Fruit fly (Drosophila melanogaster): ENCODE measurements around the gene CG13293.

- TF ChIP-seq Hr78 (GFP tag; optimal IDR thresholded peaks at IDR 0.05), result no peak
- no peak for TF ChIP-seq ey (GFP tag; optimal IDR thresholded peaks at IDR 0.05)
- TF ChIP-seq Myc (optimal IDR thresholded peaks at IDR 0.05), result no peak
- TF ChIP-seq lola (GFP tag; optimal IDR thresholded peaks at IDR 0.05), result no peak
- no peak for TF ChIP-seq sage (GFP tag; optimal IDR thresholded peaks at IDR 0.05)
- no peak for TF ChIP-seq Dfd (GFP tag; optimal IDR thresholded peaks at IDR 0.05)
Measured at dm6 chr3L:6093213-6093612, 10.5 kb downstream of the CG13293 start, which contains the start of gene CG10469.

All from whole organism, wandering third instar larva.